Fruit fly (Drosophila melanogaster) whole organism, embryonic: ENCODE results near the gene CG34180.

Experiments used
- Asciz ChIP-seq: fragments of 200-800 bp; sonication (Bioruptor generic); optimal IDR thresholded peaks from 2 replicates; lab custom pipeline; 2017; ENCODE audit warnings: missing biosample characterization, mild to moderate bottlenecking, missing genetic modification characterization, missing genetic modification reagents
- Awh ChIP-seq: fragments of 200-800 bp; sonication (Bioruptor generic); IDR thresholded peaks from 2 replicates; pipeline ENCODE4, ENCODE4 v1.3.6; 2022; ENCODE audit warnings: missing biosample characterization, missing genetic modification characterization
- CG11696 ChIP-seq: fragments of 200-800 bp; sonication (Bioruptor generic); IDR thresholded peaks from 2 replicates; pipeline ENCODE4 v1.3.6; 2022; ENCODE audit warnings: missing biosample characterization, missing genetic modification characterization
- CG12391 ChIP-seq: fragments of 200-800 bp; sonication (Bioruptor generic); optimal IDR thresholded peaks from 3 replicates; lab custom pipeline; 2018; ENCODE audit warnings: missing biosample characterization, mild to moderate bottlenecking, missing genetic modification characterization, moderate library complexity
- CG13894 ChIP-seq: fragments of 200-800 bp; sonication (Bioruptor generic); optimal IDR thresholded peaks from 3 replicates; lab custom pipeline; 2018; ENCODE audit warnings: missing biosample characterization, mild to moderate bottlenecking, missing genetic modification characterization, moderate library complexity
- CG17359 ChIP-seq: fragments of 200-800 bp; sonication (Bioruptor generic); optimal IDR thresholded peaks from 3 replicates; lab custom pipeline; 2018; ENCODE audit warnings: missing biosample characterization, mild to moderate bottlenecking, missing genetic modification characterization, moderate library complexity
- CG18011 ChIP-seq: fragments of 200-800 bp; sonication (Bioruptor generic); optimal IDR thresholded peaks from 2 replicates; lab custom pipeline; 2017; ENCODE audit warnings: missing biosample characterization, missing genetic modification characterization, mild to moderate bottlenecking, moderate library complexity, missing genotype
- CG32532 ChIP-seq: fragments of 200-800 bp; sonication (Bioruptor generic); IDR thresholded peaks from 2 replicates; pipeline ENCODE4 v1.3.6; 2022; ENCODE audit warnings: missing biosample characterization, missing genetic modification characterization
- CG3281 ChIP-seq: fragments of 200-800 bp; sonication (Bioruptor generic); optimal IDR thresholded peaks from 3 replicates; lab custom pipeline; 2017; ENCODE audit warnings: missing biosample characterization, mild to moderate bottlenecking, missing genetic modification characterization
- CG3847 ChIP-seq: fragments of 200-800 bp; sonication (Bioruptor generic); IDR thresholded peaks from 2 replicates; pipeline ENCODE4 v1.3.6; 2022; ENCODE audit warnings: missing biosample characterization, missing genetic modification characterization
- CG4730 ChIP-seq: fragments of 200-800 bp; sonication (Bioruptor generic); IDR thresholded peaks from 2 replicates; pipeline ENCODE4 v1.3.6; 2022; ENCODE audit warnings: missing biosample characterization, missing genetic modification characterization
- CG6689 ChIP-seq: fragments of 200-800 bp; sonication (Bioruptor generic); IDR thresholded peaks from 2 replicates; pipeline ENCODE4 v1.3.6; 2022; ENCODE audit warnings: missing biosample characterization, missing genetic modification characterization
- CG7987 ChIP-seq: fragments of 200-800 bp; sonication (Bioruptor generic); optimal IDR thresholded peaks from 2 replicates; lab custom pipeline; 2018; ENCODE audit warnings: missing biosample characterization, mild to moderate bottlenecking, missing genetic modification characterization, moderate library complexity
- CG9876 ChIP-seq: fragments of 200-800 bp; sonication (Bioruptor generic); optimal IDR thresholded peaks from 2 replicates; lab custom pipeline; 2016; ENCODE audit warnings: missing biosample characterization, missing genetic modification characterization
- D19B ChIP-seq: fragments of 200-800 bp; sonication (Bioruptor generic); optimal IDR thresholded peaks from 2 replicates; lab custom pipeline; 2017; ENCODE audit warnings: missing biosample characterization, mild to moderate bottlenecking, missing genetic modification characterization
- Dbx ChIP-seq: fragments of 200-800 bp; sonication (Bioruptor generic); IDR thresholded peaks from 3 replicates; pipeline ENCODE4 v1.3.6; 2022; ENCODE audit warnings: missing biosample characterization, missing genetic modification characterization
- Deaf1 ChIP-seq: fragments of 200-800 bp; optimal IDR thresholded peaks from 3 replicates; lab custom pipeline; 2019; ENCODE audit warnings: missing biosample characterization, mild to moderate bottlenecking, missing genetic modification characterization, moderate library complexity
- Dip2 ChIP-seq: fragments of 200-800 bp; sonication (Bioruptor generic); IDR thresholded peaks from 2 replicates; pipeline ENCODE4 v1.3.6; 2022; ENCODE audit warnings: missing biosample characterization, missing genetic modification characterization
- Drgx ChIP-seq: fragments of 200-800 bp; sonication (Bioruptor generic); IDR thresholded peaks from 2 replicates; pipeline ENCODE4 v1.3.6; 2022; ENCODE audit warnings: missing biosample characterization, missing genetic modification characterization
- HLH54F ChIP-seq: fragments of 200-800 bp; sonication (Bioruptor generic); optimal IDR thresholded peaks from 3 replicates; lab custom pipeline; 2016; ENCODE audit warnings: missing biosample characterization, missing genetic modification characterization
- Sox102F ChIP-seq: fragments of 200-800 bp; sonication (Bioruptor generic); optimal IDR thresholded peaks from 2 replicates; lab custom pipeline; 2018; ENCODE audit warnings: missing biosample characterization, mild to moderate bottlenecking, missing genetic modification characterization, moderate library complexity
- Taf1 ChIP-seq: fragments of 200-800 bp; sonication (Bioruptor generic); IDR thresholded peaks from 2 replicates; pipeline ENCODE4 v1.3.6; 2022; ENCODE audit warnings: missing biosample characterization, missing genetic modification characterization
- Trl ChIP-seq, 3 experiments: fragments of >200 bp in 2 of 3; fragments of 200-800 bp in 1 of 3; sonication (Bioruptor generic) in 1 of 3; optimal IDR thresholded peaks; 2 replicates in 1 of 3; 3 replicates in 2 of 3; lab custom pipeline; 2016 to 2017; ENCODE audit warnings: missing biosample characterization in 1 of 3, missing genetic modification characterization in 1 of 3
- YL-1 ChIP-seq: fragments of 200-800 bp; sonication (Bioruptor generic); optimal IDR thresholded peaks from 3 replicates; lab custom pipeline; 2017; ENCODE audit warnings: missing biosample characterization, mild to moderate bottlenecking, missing genetic modification characterization
- ac ChIP-seq: fragments of 200-800 bp; sonication (Bioruptor generic); optimal IDR thresholded peaks from 3 replicates; lab custom pipeline; 2017; ENCODE audit warnings: missing biosample characterization, mild to moderate bottlenecking, missing genetic modification characterization
- crol ChIP-seq: fragments of 200-800 bp; sonication (Bioruptor generic); IDR thresholded peaks from 2 replicates; pipeline ENCODE4 v1.3.6; 2022; ENCODE audit warnings: missing biosample characterization, missing genetic modification characterization
- cwo ChIP-seq: fragments of 200-800 bp; sonication (Bioruptor generic); optimal IDR thresholded peaks from 3 replicates; lab custom pipeline; 2017; ENCODE audit warnings: missing biosample characterization, missing genetic modification characterization, mild to moderate bottlenecking, moderate library complexity, missing genetic modification reagents
- dysf ChIP-seq: fragments of 200-800 bp; sonication (Bioruptor generic); IDR thresholded peaks from 3 replicates; pipeline ENCODE4 v1.3.6; 2022; ENCODE audit warnings: missing biosample characterization, missing genetic modification characterization
- en ChIP-seq: fragments of 200-800 bp; sonication (Bioruptor generic); optimal IDR thresholded peaks from 2 replicates; lab custom pipeline; 2016; ENCODE audit warnings: missing biosample characterization, missing genetic modification characterization
- ewg ChIP-seq: fragments of 200-800 bp; sonication (Bioruptor generic); optimal IDR thresholded peaks from 3 replicates; lab custom pipeline; 2017; ENCODE audit warnings: mild to moderate bottlenecking, missing biosample characterization, missing genetic modification reagents, missing genetic modification characterization
- ftz-f1 ChIP-seq: fragments of 200-800 bp; sonication (Bioruptor generic); optimal IDR thresholded peaks from 2 replicates; lab custom pipeline; 2016; ENCODE audit warnings: missing biosample characterization, missing genetic modification characterization
- gsb-n ChIP-seq: fragments of 200-800 bp; sonication (Bioruptor generic); optimal IDR thresholded peaks from 3 replicates; lab custom pipeline; 2018; ENCODE audit warnings: missing biosample characterization, mild to moderate bottlenecking, missing genetic modification characterization
- h ChIP-seq: fragments of >200 bp; optimal IDR thresholded peaks from 2 replicates; lab custom pipeline; 2017
- luna ChIP-seq: fragments of 200-800 bp; sonication (Bioruptor generic); optimal IDR thresholded peaks from 2 replicates; lab custom pipeline; 2016; ENCODE audit warnings: missing biosample characterization, missing genetic modification characterization
- otp ChIP-seq: fragments of 200-800 bp; sonication (Bioruptor generic); IDR thresholded peaks from 3 replicates; pipeline ENCODE4, ENCODE4 v1.3.6; 2022; ENCODE audit warnings: missing biosample characterization, missing genetic modification characterization
- pfk ChIP-seq: fragments of 200-800 bp; sonication (Bioruptor generic); optimal IDR thresholded peaks from 2 replicates; lab custom pipeline; 2018; ENCODE audit warnings: missing biosample characterization, mild to moderate bottlenecking, missing genetic modification characterization, moderate library complexity
- pnt ChIP-seq: fragments of 200-800 bp; sonication (Bioruptor generic); optimal IDR thresholded peaks from 3 replicates; lab custom pipeline; 2016; ENCODE audit warnings: missing biosample characterization, missing genetic modification characterization
- pros ChIP-seq: fragments of 200-800 bp; sonication (Bioruptor generic); optimal IDR thresholded peaks from 3 replicates; lab custom pipeline; 2019; ENCODE audit warnings: missing biosample characterization, mild to moderate bottlenecking, missing genetic modification characterization, moderate library complexity
- schlank ChIP-seq: fragments of 200-800 bp; sonication (Bioruptor generic); optimal IDR thresholded peaks from 2 replicates; lab custom pipeline; 2018; ENCODE audit warnings: missing biosample characterization, mild to moderate bottlenecking, missing genetic modification characterization
- seq ChIP-seq: fragments of 200-800 bp; sonication (Bioruptor generic); IDR thresholded peaks from 2 replicates; pipeline ENCODE4 v1.3.6; 2022; ENCODE audit warnings: missing biosample characterization, missing genetic modification characterization
- sima ChIP-seq: fragments of 200-800 bp; sonication (Bioruptor generic); optimal IDR thresholded peaks from 2 replicates; lab custom pipeline; 2016; ENCODE audit warnings: missing biosample characterization, missing genetic modification characterization
- so ChIP-seq: fragments of 200-800 bp; sonication (Bioruptor generic); IDR thresholded peaks from 3 replicates; pipeline ENCODE4 v1.3.6; 2022; ENCODE audit warnings: missing biosample characterization, missing genetic modification characterization
- tup ChIP-seq: fragments of 200-800 bp; sonication (Bioruptor generic); optimal IDR thresholded peaks from 2 replicates; lab custom pipeline; 2016; ENCODE audit warnings: missing biosample characterization, mild to moderate bottlenecking, missing genetic modification characterization, moderate library complexity
- tx ChIP-seq: fragments of 200-800 bp; sonication (Bioruptor generic); optimal IDR thresholded peaks from 2 replicates; lab custom pipeline; 2016; ENCODE audit warnings: missing biosample characterization, missing genetic modification characterization
- zen2 ChIP-seq: fragments of 200-800 bp; sonication (Bioruptor generic); IDR thresholded peaks from 3 replicates; pipeline ENCODE4 v1.3.6; 2022; ENCODE audit warnings: missing biosample characterization, missing genetic modification characterization; ENCODE audit not compliant: partially characterized antibody
- zf30C ChIP-seq: fragments of 200-800 bp; sonication (Bioruptor generic); optimal IDR thresholded peaks from 3 replicates; lab custom pipeline; 2018; ENCODE audit warnings: missing biosample characterization, mild to moderate bottlenecking, missing genetic modification characterization

CG34180 gene

dm6 chr2L:6076829-6077364 lies 16.6 kb downstream of the CG34180 start:
- TF ChIP-seq gsb-n (tag; lab: Kevin White, UChicago) (no peak), CG9876 (GFP tag; lab: Kevin White, UChicago) (no peak), Sox102F (GFP tag; lab: Kevin White, UChicago) (no peak), zf30C (GFP tag; lab: Kevin White, UChicago) (no peak), sima (no peak), dysf (no peak), pfk (no peak), CG18011 (GFP tag; lab: Kevin White, UChicago) (no peak), so (GFP tag; lab: Robert Waterston, UW) (no peak), CG7987 (GFP tag; lab: Kevin White, UChicago) (no peak), otp (GFP tag; lab: Robert Waterston, UW) (0 out of 3 replicates have a peak, but pooled peaks have one; percentile 10), seq (peak; percentile 65; the same call in 1 of the 2 replicates), Asciz (no peak), CG3281 (GFP tag; lab: Kevin White, UChicago) (no peak), luna (no peak), schlank (tag; lab: Kevin White, UChicago) (no peak), en (GFP tag; lab: Kevin White, UChicago) (no peak), crol (peak; percentile 27; the same call in 1 of the 2 replicates), Dip2 (no peak), Dbx (GFP tag; lab: Robert Waterston, UW) (no peak), CG11696 (no peak), Taf1 (GFP tag; lab: Robert Waterston, UW) (no peak), zen2 (no peak), ac (GFP tag; lab: Kevin White, UChicago) (no peak), D19B (GFP tag; lab: Kevin White, UChicago) (no peak), Trl (optimal IDR thresholded peaks at IDR 0.05; lab: Kevin White, UChicago) (no peak), Trl (GFP tag; optimal IDR thresholded peaks at IDR 0.05; lab: Kevin White, UChicago) (no peak), CG6689 (GFP tag; lab: Robert Waterston, UW) (peak; percentile 10; the same call in 1 of the 2 replicates), CG13894 (tag; lab: Kevin White, UChicago) (peak; percentile 99), HLH54F (GFP tag; lab: Kevin White, UChicago) (no peak), h (no peak), pnt (GFP tag; lab: Kevin White, UChicago) (no peak), CG32532 (GFP tag; lab: Robert Waterston, UW) (no peak), pros (GFP tag; lab: Kevin White, UChicago) (peak; percentile 93), Awh (GFP tag; lab: Robert Waterston, UW) (no peak), Drgx (GFP tag; lab: Robert Waterston, UW) (no peak), CG4730 (GFP tag; lab: Robert Waterston, UW) (no peak), YL-1 (no peak), ewg (GFP tag; lab: Kevin White, UChicago) (peak; percentile 68), tx (GFP tag; lab: Kevin White, UChicago) (no peak), CG3847 (GFP tag; lab: Robert Waterston, UW) (no peak), Deaf1 (no peak), CG12391 (tag; lab: Kevin White, UChicago) (no peak), cwo (GFP tag; lab: Kevin White, UChicago) (no peak), CG17359 (tag; lab: Kevin White, UChicago) (no peak), ftz-f1 (GFP tag; lab: Kevin White, UChicago) (no peak), tup (GFP tag; lab: Kevin White, UChicago) (no peak)
